Fruit fly (Drosophila melanogaster): ENCODE measurements around the gene CG9515.
A peak's percentile ranks its signal among the peaks of the same experiment; 100 is the strongest.

The CG9515 gene

dm6 chr2L:8897954-8898713, 44.9 kb downstream of the CG9515 start (continued):
- TF ChIP-seq gsb (GFP tag; IDR thresholded peaks at IDR 0.05) (no peak), CG8281 (tag; optimal IDR thresholded peaks at IDR 0.05) (peak; percentile 21), CG17385 (GFP tag; optimal IDR thresholded peaks at IDR 0.05) (peak; percentile 17), CG13296 (GFP tag; optimal IDR thresholded peaks at IDR 0.05) (peak; percentile 53), Fer1 (GFP tag; optimal IDR thresholded peaks at IDR 0.05) (peak; percentile 63), CG7786 (GFP tag; optimal IDR thresholded peaks at IDR 0.05) (peak; percentile 21), CG2712 (tag; optimal IDR thresholded peaks at IDR 0.05) (peak; percentile 68), Dad (GFP tag; optimal IDR thresholded peaks at IDR 0.05) (no peak), D19B (GFP tag; optimal IDR thresholded peaks at IDR 0.05) (peak; percentile 25), NFAT (GFP tag; IDR thresholded peaks at IDR 0.05) (0 out of 2 replicates have a peak, but pooled peaks have one; percentile 4), Atf3 (GFP tag; optimal IDR thresholded peaks at IDR 0.05) (no peak), CG8924 (tag; optimal IDR thresholded peaks at IDR 0.05) (peak; percentile 34), NK7.1 (GFP tag; optimal IDR thresholded peaks at IDR 0.05) (no peak), HLH3B (GFP tag; IDR thresholded peaks at IDR 0.05) (peak; percentile 50), CG10209 (GFP tag; optimal IDR thresholded peaks at IDR 0.05) (peak; percentile 63), CG12299 (tag; optimal IDR thresholded peaks at IDR 0.05) (no peak), odd (GFP tag; optimal IDR thresholded peaks at IDR 0.05) (peak; percentile 43), Drgx (GFP tag; IDR thresholded peaks at IDR 0.05) (peak; percentile 60; the same call in 1 of the 2 replicates), danr (GFP tag; IDR thresholded peaks at IDR 0.05) (no peak), Med (GFP tag) (peak; percentile 25), CG9817 (tag; optimal IDR thresholded peaks at IDR 0.05) (peak; percentile 41), tna (GFP tag; IDR thresholded peaks at IDR 0.05; ENCODE audit: partially characterized antibody) (no peak), CG10654 (GFP tag; optimal IDR thresholded peaks at IDR 0.05) (no peak), CG12104 (GFP tag; optimal IDR thresholded peaks at IDR 0.05) (peak; percentile 39), Hsf (GFP tag; optimal IDR thresholded peaks at IDR 0.05) (peak; percentile 10), nmo (GFP tag; optimal IDR thresholded peaks at IDR 0.05) (peak; percentile 53), pan (optimal IDR thresholded peaks at IDR 0.05) (no peak), pan (GFP tag; optimal IDR thresholded peaks at IDR 0.05 in 1 of 2, IDR thresholded peaks at IDR 0.05 in 1 of 2) (peak in 1 of 2 experiments; percentile 29), Asciz (GFP tag; optimal IDR thresholded peaks at IDR 0.05) (peak; percentile 45), gem (tag; optimal IDR thresholded peaks at IDR 0.05) (peak; percentile 78), Awh (GFP tag; IDR thresholded peaks at IDR 0.05) (0 out of 2 replicates have a peak, but pooled peaks have one; percentile 19), Oaz (GFP tag; IDR thresholded peaks at IDR 0.05) (0 out of 2 replicates have a peak, but pooled peaks have one; percentile 28), sens (GFP tag) (peak; percentile 80), Nf-YB (GFP tag; optimal IDR thresholded peaks at IDR 0.05) (peak; percentile 2), CG32532 (GFP tag; IDR thresholded peaks at IDR 0.05) (peak; percentile 27; the same call in 1 of the 2 replicates), Dek (tag; optimal IDR thresholded peaks at IDR 0.05) (peak; percentile 49), Nf-YC (tag; optimal IDR thresholded peaks at IDR 0.05) (peak; percentile 48), Ada2b (GFP tag; IDR thresholded peaks at IDR 0.05) (peak; percentile 36; the same call in 1 of the 2 replicates), CG11695 (GFP tag; IDR thresholded peaks at IDR 0.05) (0 out of 3 replicates have a peak, but pooled peaks have one; percentile 37), CG10979 (tag; optimal IDR thresholded peaks at IDR 0.05) (peak; percentile 60), bsh (GFP tag; optimal IDR thresholded peaks at IDR 0.05) (peak; percentile 42 to 66), CG1647 (GFP tag; optimal IDR thresholded peaks at IDR 0.05) (no peak), salm (tag; optimal IDR thresholded peaks at IDR 0.05) (peak; percentile 12), CG1233 (GFP tag; optimal IDR thresholded peaks at IDR 0.05) (peak; percentile 43), sna (GFP tag; IDR thresholded peaks at IDR 0.05; ENCODE audit: partially characterized antibody) (no peak), grau (tag; optimal IDR thresholded peaks at IDR 0.05) (peak; percentile 68), CG1603 (tag; optimal IDR thresholded peaks at IDR 0.05) (peak; percentile 26), sug (tag; optimal IDR thresholded peaks at IDR 0.05) (peak; percentile 42), Atf6 (GFP tag; IDR thresholded peaks at IDR 0.05) (no peak; the same call in 1 of the 2 replicates)
